Worm (Caenorhabditis elegans) whole organism, young adult: ENCODE results near the gene cyp-13A11.
A peak's percentile ranks its signal among the peaks of the same experiment; 100 is the strongest.

Source experiments
- B0261.1 ChIP-seq: sonication (generic microtip); optimal IDR thresholded peaks from 2 replicates; lab custom pipeline; 2016; ENCODE audit warnings: mild to moderate bottlenecking, missing genetic modification characterization, moderate library complexity, missing compliant biosample characterization
- F22D6.2 ChIP-seq: sonication (generic microtip); optimal IDR thresholded peaks from 2 replicates; lab custom pipeline; 2016; ENCODE audit warnings: mild to moderate bottlenecking, missing genetic modification characterization, missing compliant biosample characterization
- F49E8.2 ChIP-seq: sonication (generic microtip); optimal IDR thresholded peaks from 3 replicates; lab custom pipeline; 2017; ENCODE audit warnings: missing genetic modification characterization, mild to moderate bottlenecking, missing compliant biosample characterization, antibody characterized with exemption, moderate library complexity; ENCODE audit not compliant: insufficient read depth
- F57A8.1 ChIP-seq: fragments of 200-800 bp; sonication (Bioruptor generic); optimal IDR thresholded peaks from 2 replicates; lab custom pipeline; 2018; ENCODE audit warnings: mild to moderate bottlenecking, missing genetic modification characterization, moderate library complexity, missing compliant biosample characterization
- K11D2.4 ChIP-seq: fragments of 200-800 bp; sonication (Bioruptor generic); IDR thresholded peaks from 2 replicates; pipeline ENCODE4 v1.3.6; 2022; ENCODE audit warnings: missing genetic modification reagents, missing genetic modification characterization, missing compliant biosample characterization
- T26A5.8 ChIP-seq: sonication (generic microtip); optimal IDR thresholded peaks from 2 replicates; lab custom pipeline; 2016; ENCODE audit warnings: missing genetic modification characterization, missing compliant biosample characterization
- Y53G8AR.9 ChIP-seq: fragments of 200-800 bp; sonication (Bioruptor generic); conservative IDR thresholded peaks from 2 replicates; pipeline ENCODE4 v1.3.6; 2022; ENCODE audit warnings: missing genetic modification reagents, missing genetic modification characterization, missing compliant biosample characterization
- Y56A3A.18 ChIP-seq: fragments of 200-800 bp; sonication (Bioruptor generic); IDR thresholded peaks from 2 replicates; pipeline ENCODE4 v1.3.6; 2022; ENCODE audit warnings: missing genetic modification reagents, missing genetic modification characterization, missing compliant biosample characterization
- Y79H2A.3 ChIP-seq: fragments of 200-800 bp; sonication (Bioruptor generic); conservative IDR thresholded peaks from 2 replicates; pipeline ENCODE4 v1.3.6; 2022; ENCODE audit warnings: missing genetic modification reagents, missing genetic modification characterization, missing compliant biosample characterization
- Y95B8A.8 ChIP-seq: fragments of 200-800 bp; sonication (Bioruptor generic); IDR thresholded peaks from 2 replicates; pipeline ENCODE4 v1.3.6; 2022; ENCODE audit warnings: missing genetic modification reagents, missing genetic modification characterization, missing compliant biosample characterization
- ZK185.1 ChIP-seq: sonication (generic microtip); optimal IDR thresholded peaks from 2 replicates; lab custom pipeline; 2016; ENCODE audit warnings: mild to moderate bottlenecking, missing genetic modification characterization, missing compliant biosample characterization; ENCODE audit not compliant: poor library complexity, severe bottlenecking
- aptf-2 ChIP-seq: fragments of 200-800 bp; sonication (Bioruptor generic); conservative IDR thresholded peaks from 2 replicates; pipeline ENCODE4 v1.3.6; 2022; ENCODE audit warnings: missing genetic modification reagents, missing genetic modification characterization, missing compliant biosample characterization
- cebp-1 ChIP-seq, 2 experiments: fragments of 200-800 bp in 1 of 2; sonication (Bioruptor generic) in 1 of 2; sonication (generic microtip) in 1 of 2; IDR thresholded peaks in 1 of 2; optimal IDR thresholded peaks in 1 of 2; 2 replicates each; pipeline versions ENCODE4 v1.3.6 to Lab custom; 2017 to 2022; ENCODE audit warnings: missing compliant biosample characterization in 2 of 2, missing genetic modification characterization in 2 of 2, mild to moderate bottlenecking in 1 of 2, missing genetic modification reagents in 1 of 2, moderate library complexity in 1 of 2
- cebp-2 ChIP-seq: fragments of 200-800 bp; sonication (Bioruptor generic); IDR thresholded peaks from 2 replicates; pipeline ENCODE4 v1.3.6; 2022; ENCODE audit warnings: missing genetic modification characterization, missing compliant biosample characterization
- ceh-100 ChIP-seq: fragments of 200-800 bp; sonication (Bioruptor generic); IDR thresholded peaks from 2 replicates; pipeline ENCODE4 v1.3.6; 2022; ENCODE audit warnings: missing genetic modification reagents, missing genetic modification characterization, missing compliant biosample characterization
- efl-1 ChIP-seq: fragments of 150-350 bp; optimal IDR thresholded peaks from 2 replicates; lab custom pipeline; 2014; ENCODE audit warnings: missing biosample characterization, missing genetic modification reagents, missing genetic modification characterization
- egl-18 ChIP-seq: fragments of 200-800 bp; sonication (Bioruptor generic); IDR thresholded peaks from 2 replicates; pipeline ENCODE4 v1.3.6; 2022; ENCODE audit warnings: missing genetic modification reagents, missing genetic modification characterization, missing compliant biosample characterization
- ekl-4 ChIP-seq: fragments of 200-800 bp; sonication (Bioruptor generic); IDR thresholded peaks from 2 replicates; pipeline ENCODE4 v1.3.6; 2022; ENCODE audit warnings: missing genetic modification reagents, missing genetic modification characterization, missing compliant biosample characterization
- fkh-3 ChIP-seq: sonication (generic microtip); optimal IDR thresholded peaks from 2 replicates; lab custom pipeline; 2016; ENCODE audit warnings: mild to moderate bottlenecking, missing genetic modification characterization, missing compliant biosample characterization
- hrde-1 ChIP-seq: sonication (generic microtip); optimal IDR thresholded peaks from 2 replicates; lab custom pipeline; 2016; ENCODE audit warnings: missing genetic modification characterization, mild to moderate bottlenecking, missing compliant biosample characterization, moderate library complexity, missing genotype, missing genetic modification reagents, borderline replicate concordance
- let-526 ChIP-seq: fragments of 200-800 bp; sonication (Bioruptor generic); IDR thresholded peaks from 2 replicates; pipeline ENCODE4 v1.3.6; 2022; ENCODE audit warnings: missing genetic modification reagents, missing genetic modification characterization, missing compliant biosample characterization
- lin-26 ChIP-seq: fragments of 200-800 bp; sonication (Bioruptor generic); IDR thresholded peaks from 2 replicates; pipeline ENCODE4 v1.3.6; 2022; ENCODE audit warnings: missing genetic modification reagents, missing genetic modification characterization, missing compliant biosample characterization
- madf-10 ChIP-seq: sonication (generic microtip); optimal IDR thresholded peaks from 2 replicates; lab custom pipeline; 2016; ENCODE audit warnings: mild to moderate bottlenecking, missing genetic modification characterization, missing compliant biosample characterization
- madf-3 ChIP-seq: fragments of 200-800 bp; sonication (Bioruptor generic); IDR thresholded peaks from 2 replicates; pipeline ENCODE4 v1.3.6; 2022; ENCODE audit warnings: missing genetic modification reagents, missing genetic modification characterization, missing compliant biosample characterization
- madf-6 ChIP-seq: fragments of 200-800 bp; sonication (Bioruptor generic); IDR thresholded peaks from 2 replicates; pipeline ENCODE4 v1.3.6; 2022; ENCODE audit warnings: missing genetic modification reagents, missing genetic modification characterization, missing compliant biosample characterization
- mel-28 ChIP-seq: sonication (generic microtip); optimal IDR thresholded peaks from 2 replicates; lab custom pipeline; 2016; ENCODE audit warnings: borderline replicate concordance, mild to moderate bottlenecking, missing genetic modification characterization, missing compliant biosample characterization
- nfya-1 ChIP-seq: sonication (generic microtip); optimal IDR thresholded peaks from 2 replicates; lab custom pipeline; 2017; ENCODE audit warnings: antibody characterized with exemption, missing compliant biosample characterization, missing genetic modification characterization, borderline replicate concordance; ENCODE audit not compliant: insufficient read depth
- nfyb-1 ChIP-seq: fragments of 200-800 bp; sonication (Bioruptor generic); IDR thresholded peaks from 2 replicates; pipeline ENCODE4 v1.3.6; 2022; ENCODE audit warnings: missing genetic modification reagents, missing genetic modification characterization, missing compliant biosample characterization
- nhr-27 ChIP-seq: fragments of 200-800 bp; sonication (Bioruptor generic); optimal IDR thresholded peaks from 2 replicates; lab custom pipeline; 2018; ENCODE audit warnings: mild to moderate bottlenecking, missing genetic modification characterization, moderate library complexity, missing compliant biosample characterization
- nhr-80 ChIP-seq: sonication (generic microtip); optimal IDR thresholded peaks from 2 replicates; lab custom pipeline; 2016; ENCODE audit warnings: missing genetic modification characterization, missing compliant biosample characterization
- pha-4 ChIP-seq: fragments of 150-350 bp; sonication (generic microtip); optimal IDR thresholded peaks from 2 replicates; lab custom pipeline; 2014; ENCODE audit warnings: missing biosample characterization, missing genetic modification reagents, missing genetic modification characterization
- rcor-1 ChIP-seq: fragments of 200-800 bp; sonication (Bioruptor generic); IDR thresholded peaks from 2 replicates; pipeline ENCODE4 v1.3.6; 2022; ENCODE audit warnings: missing genetic modification reagents, missing genetic modification characterization, missing compliant biosample characterization
- sdz-38 ChIP-seq: sonication (generic microtip); optimal IDR thresholded peaks from 2 replicates; lab custom pipeline; 2016; ENCODE audit warnings: missing genotype, missing genetic modification characterization, missing compliant biosample characterization
- sea-2 ChIP-seq: fragments of 200-800 bp; sonication (Bioruptor generic); IDR thresholded peaks from 2 replicates; pipeline ENCODE4 v1.3.6; 2022; ENCODE audit warnings: missing genetic modification characterization, missing compliant biosample characterization
- snpc-3.4 ChIP-seq: sonication (generic microtip); optimal IDR thresholded peaks from 2 replicates; lab custom pipeline; 2017; ENCODE audit warnings: missing genetic modification characterization, mild to moderate bottlenecking, missing compliant biosample characterization, antibody characterized with exemption, moderate library complexity, missing genotype, missing genetic modification reagents
- snpc-4 ChIP-seq, 5 experiments: fragments of 150-350 bp in 1 of 5; sonication (generic microtip) in 4 of 5; optimal IDR thresholded peaks; 2 replicates each; lab custom pipeline; 2014 to 2018; ENCODE audit warnings: missing genetic modification characterization in 5 of 5, missing biosample characterization in 3 of 5, antibody characterized with exemption in 2 of 5, mild to moderate bottlenecking in 2 of 5, missing compliant biosample characterization in 2 of 5, missing genotype in 2 of 5, moderate library complexity in 2 of 5, missing genetic modification reagents in 1 of 5
- sptf-2 ChIP-seq: fragments of 200-800 bp; sonication (Bioruptor generic); optimal IDR thresholded peaks from 2 replicates; lab custom pipeline; 2018; ENCODE audit warnings: mild to moderate bottlenecking, missing genetic modification characterization, missing compliant biosample characterization
- tbx-9 ChIP-seq: sonication (generic microtip); optimal IDR thresholded peaks from 2 replicates; lab custom pipeline; 2016; ENCODE audit warnings: borderline replicate concordance, missing genetic modification characterization, inconsistent platforms, missing compliant biosample characterization
- xnd-1 ChIP-seq: sonication (generic microtip); optimal IDR thresholded peaks from 2 replicates; lab custom pipeline; 2016; ENCODE audit warnings: missing genotype, missing genetic modification reagents, missing genetic modification characterization, missing compliant biosample characterization
- zfh-2 ChIP-seq: fragments of 200-800 bp; sonication (Bioruptor generic); conservative IDR thresholded peaks from 2 replicates; pipeline ENCODE4 v1.3.6; 2022; ENCODE audit warnings: missing genetic modification reagents, missing genetic modification characterization, missing compliant biosample characterization
- ztf-22 ChIP-seq: fragments of 200-800 bp; sonication (Bioruptor generic); optimal IDR thresholded peaks from 2 replicates; lab custom pipeline; 2018; ENCODE audit warnings: mild to moderate bottlenecking, missing genetic modification characterization, moderate library complexity, missing compliant biosample characterization
- ztf-28 ChIP-seq: fragments of 200-800 bp; sonication (Bioruptor generic); IDR thresholded peaks from 2 replicates; pipeline ENCODE4 v1.3.6; 2022; ENCODE audit warnings: missing genetic modification reagents, missing genetic modification characterization, missing compliant biosample characterization
- ztf-3 ChIP-seq: fragments of 200-800 bp; sonication (Bioruptor generic); optimal IDR thresholded peaks from 2 replicates; lab custom pipeline; 2018; ENCODE audit warnings: mild to moderate bottlenecking, missing genetic modification characterization, missing compliant biosample characterization

The cyp-13A11 gene

DNA sequence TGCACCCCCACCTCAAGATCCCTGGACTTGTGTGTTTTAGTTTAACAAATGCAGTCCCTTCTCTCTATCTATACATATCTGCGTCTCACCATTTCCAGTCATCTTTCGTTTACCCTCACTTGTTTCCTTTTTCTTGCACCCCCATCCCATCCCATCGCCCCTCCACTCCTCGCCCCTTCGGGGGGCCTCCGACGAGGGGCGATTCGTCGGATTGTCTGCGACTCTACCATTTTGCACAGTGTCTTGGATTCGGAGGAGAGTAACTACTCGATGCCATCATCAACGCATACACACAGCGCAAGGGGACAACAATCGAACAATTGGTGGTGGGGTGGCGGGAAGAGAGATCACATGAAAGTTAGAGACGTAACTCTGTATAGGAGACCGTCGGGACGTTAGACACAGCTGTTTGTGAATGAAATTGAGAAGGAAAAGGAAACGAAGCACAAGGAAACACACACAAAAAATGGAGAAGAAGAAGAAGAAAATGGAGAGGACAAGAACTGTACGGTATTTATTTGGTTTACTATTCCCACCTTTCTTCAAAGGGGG lies 41.7 kb downstream of the cyp-13A11 start (continued):
- peak; percentile 62 for TF ChIP-seq snpc-4 (GFP tag; optimal IDR thresholded peaks at IDR 0.05; lab: Kevin White, UChicago)
- peak; percentile 2 to 56 (median 30) for TF ChIP-seq snpc-4 (tag; optimal IDR thresholded peaks at IDR 0.05; lab: Kevin White, UChicago)
- TF ChIP-seq cebp-2 (GFP tag; lab: Robert Waterston, UW) = 0 out of 2 replicates have a peak, but pooled peaks have one; percentile 39
- TF ChIP-seq nfya-1 = no peak
- no peak for TF ChIP-seq xnd-1 (tag; lab: Kevin White, UChicago)
- no peak for TF ChIP-seq aptf-2 (GFP tag; lab: Robert Waterston, UW)
- no peak for TF ChIP-seq F49E8.2 (tag; lab: Kevin White, UChicago)
- 0 out of 2 replicates have a peak, but pooled peaks have one; percentile 58 for TF ChIP-seq let-526 (GFP tag; lab: Robert Waterston, UW)
- TF ChIP-seq mel-28 (tag; lab: Kevin White, UChicago) = peak; percentile 30
- TF ChIP-seq B0261.1 = no peak
- peak; percentile 59 for TF ChIP-seq madf-10 (tag; lab: Kevin White, UChicago)
- TF ChIP-seq ZK185.1 = peak; percentile 30
- TF ChIP-seq madf-3 (GFP tag; lab: Robert Waterston, UW) = peak; percentile 79
- TF ChIP-seq Y56A3A.18 (GFP tag; lab: Robert Waterston, UW) = no peak
- peak; percentile 61 for TF ChIP-seq snpc-3.4
- peak; percentile 95 for TF ChIP-seq zfh-2 (GFP tag; lab: Robert Waterston, UW)
- TF ChIP-seq sptf-2 = peak; percentile 16
- TF ChIP-seq ztf-3 (GFP tag; lab: Kevin White, UChicago) = peak; percentile 34
- peak; percentile 16 for TF ChIP-seq nhr-80 (tag; lab: Kevin White, UChicago)
- no peak for TF ChIP-seq efl-1 (GFP tag; lab: Kevin White, UChicago)
- no peak for TF ChIP-seq sdz-38 (tag; lab: Kevin White, UChicago)
- no peak for TF ChIP-seq cebp-1 (GFP tag; IDR thresholded peaks at IDR 0.05; lab: Robert Waterston, UW)
- TF ChIP-seq cebp-1 (tag; optimal IDR thresholded peaks at IDR 0.05; lab: Kevin White, UChicago) = peak; percentile 83
- peak; percentile 52; the same call in 1 of the 2 replicates for TF ChIP-seq ekl-4
- TF ChIP-seq lin-26 (GFP tag; lab: Robert Waterston, UW) = 0 out of 2 replicates have a peak, but pooled peaks have one; percentile 57
- peak; percentile 72; the same call in 1 of the 2 replicates for TF ChIP-seq K11D2.4 (GFP tag; lab: Robert Waterston, UW)
- 0 out of 2 replicates have a peak, but pooled peaks have one; percentile 19 for TF ChIP-seq Y53G8AR.9 (GFP tag; lab: Robert Waterston, UW)
- no peak for TF ChIP-seq ztf-22
- no peak for TF ChIP-seq Y95B8A.8 (GFP tag; lab: Robert Waterston, UW)
- no peak for TF ChIP-seq ztf-28 (GFP tag; lab: Robert Waterston, UW)
- TF ChIP-seq ceh-100 (GFP tag; lab: Robert Waterston, UW) = no peak
- TF ChIP-seq rcor-1 (GFP tag; lab: Robert Waterston, UW) = peak; percentile 84
- TF ChIP-seq pha-4 (tag; lab: Kevin White, UChicago) = peak; percentile 22
- TF ChIP-seq madf-6 (GFP tag; lab: Robert Waterston, UW) = no peak
- no peak for TF ChIP-seq fkh-3 (tag; lab: Kevin White, UChicago)
- TF ChIP-seq Y79H2A.3 = no peak
- TF ChIP-seq nhr-27 = no peak
- no peak for TF ChIP-seq sea-2
- peak; percentile 56 for TF ChIP-seq F22D6.2
- TF ChIP-seq nfyb-1 = peak; percentile 78
- TF ChIP-seq tbx-9 (tag; lab: Kevin White, UChicago) = no peak
- TF ChIP-seq hrde-1 (tag; lab: Kevin White, UChicago) = no peak
- peak; percentile 73; the same call in 1 of the 2 replicates for TF ChIP-seq egl-18 (GFP tag; lab: Robert Waterston, UW)
- no peak for TF ChIP-seq T26A5.8 (tag; lab: Kevin White, UChicago)
- TF ChIP-seq F57A8.1 (GFP tag; lab: Kevin White, UChicago) = no peak
